Worm (Caenorhabditis elegans) whole organism, L1 larva: Measurements from ENCODE around the gene shw-1.

Source experiments
- ama-1 ChIP-seq: fragments of 150-350 bp; optimal IDR thresholded peaks from 2 replicates; lab custom pipeline; 2014
- blmp-1 ChIP-seq: fragments of 150-350 bp; optimal IDR thresholded peaks from 2 replicates; lab custom pipeline; 2014; ENCODE audit warnings: missing biosample characterization, missing genetic modification characterization
- ceh-63 ChIP-seq: fragments of 200-800 bp; sonication (Bioruptor generic); optimal IDR thresholded peaks from 2 replicates; lab custom pipeline; 2018; ENCODE audit warnings: mild to moderate bottlenecking, missing genetic modification characterization, missing compliant biosample characterization
- lin-13 ChIP-seq: fragments of 150-350 bp; optimal IDR thresholded peaks from 2 replicates; lab custom pipeline; 2014; ENCODE audit warnings: missing biosample characterization, missing genetic modification reagents, missing genetic modification characterization
- mab-9 ChIP-seq: fragments of 200-800 bp; sonication (Bioruptor generic); IDR thresholded peaks from 2 replicates; pipeline ENCODE4 v1.3.6; 2022; ENCODE audit warnings: missing genetic modification reagents, missing genetic modification characterization, missing compliant biosample characterization
- unc-62 ChIP-seq: fragments of 150-350 bp; optimal IDR thresholded peaks from 2 replicates; lab custom pipeline; 2014; ENCODE audit warnings: missing biosample characterization, missing genetic modification reagents, missing genetic modification characterization

- no peak for TF ChIP-seq ceh-63
- no peak for TF ChIP-seq lin-13 (GFP tag; lab: Kevin White, UChicago)
- no peak for TF ChIP-seq ama-1 (lab: Kevin White, UChicago)
- TF ChIP-seq unc-62 (GFP tag; lab: Kevin White, UChicago): no peak
- no peak for TF ChIP-seq mab-9
- TF ChIP-seq blmp-1 (tag; lab: Kevin White, UChicago): no peak
Measured at ce11 chrII:8360453-8360852, 39.2 kb upstream of the shw-1 start, which contains the start of gene M195.2.
